Worm (Caenorhabditis elegans) whole organism, L1 larva: ENCODE results near the gene algn-6.
A peak's percentile ranks its signal among the peaks of the same experiment; 100 is the strongest.

Experiments used
- C04F5.9 ChIP-seq: sonication (generic microtip); optimal IDR thresholded peaks from 2 replicates; lab custom pipeline; 2016; ENCODE audit warnings: missing genetic modification characterization, missing compliant biosample characterization
- C34B4.2 ChIP-seq: sonication (generic microtip); optimal IDR thresholded peaks from 2 replicates; lab custom pipeline; 2017; ENCODE audit warnings: mild to moderate bottlenecking, missing genetic modification characterization, missing compliant biosample characterization
- Y116A8C.19 ChIP-seq: sonication (generic microtip); optimal IDR thresholded peaks from 2 replicates; lab custom pipeline; 2016; ENCODE audit warnings: missing compliant biosample characterization, missing genetic modification characterization, borderline replicate concordance
- aly-2 ChIP-seq: fragments of 150-350 bp; optimal IDR thresholded peaks from 2 replicates; lab custom pipeline; 2014; ENCODE audit warnings: missing biosample characterization, missing genetic modification characterization
- blmp-1 ChIP-seq: fragments of 150-350 bp; optimal IDR thresholded peaks from 2 replicates; lab custom pipeline; 2014; ENCODE audit warnings: missing biosample characterization, missing genetic modification characterization
- ceh-8 ChIP-seq: fragments of 200-800 bp; sonication (Bioruptor generic); optimal IDR thresholded peaks from 2 replicates; lab custom pipeline; 2018; ENCODE audit warnings: mild to moderate bottlenecking, missing genetic modification characterization, moderate library complexity, missing compliant biosample characterization
- ceh-88 ChIP-seq: fragments of 200-800 bp; sonication (Bioruptor generic); IDR thresholded peaks from 2 replicates; pipeline ENCODE4 v1.3.6; 2022; ENCODE audit warnings: missing genetic modification characterization, missing compliant biosample characterization
- dpl-1 ChIP-seq, 3 experiments: fragments of 150-350 bp in 2 of 3; sonication (generic microtip) in 1 of 3; optimal IDR thresholded peaks; 2 replicates each; lab custom pipeline; 2014 to 2017; ENCODE audit warnings: missing biosample characterization in 3 of 3, missing genetic modification characterization in 3 of 3, missing genetic modification reagents in 3 of 3
- dsc-1 ChIP-seq: sonication (generic microtip); optimal IDR thresholded peaks from 2 replicates; lab custom pipeline; 2016; ENCODE audit warnings: mild to moderate bottlenecking, missing genetic modification characterization, missing compliant biosample characterization
- egl-27 ChIP-seq, 2 experiments: fragments of 150-350 bp in 1 of 2; sonication (generic microtip); optimal IDR thresholded peaks; 3 replicates each; lab custom pipeline; 2017 to 2018; ENCODE audit warnings: missing biosample characterization in 2 of 2, missing genetic modification characterization in 2 of 2, missing genetic modification reagents in 2 of 2
- elt-2 ChIP-seq: sonication (generic microtip); optimal IDR thresholded peaks from 2 replicates; lab custom pipeline; 2016; ENCODE audit warnings: missing genetic modification characterization, mild to moderate bottlenecking, inconsistent platforms, missing compliant biosample characterization, missing genetic modification reagents
- elt-3 ChIP-seq, 6 experiments: fragments of 150-350 bp in 1 of 6; sonication (generic microtip); optimal IDR thresholded peaks; 2 replicates each; lab custom pipeline; 2017 to 2018; ENCODE audit warnings: missing biosample characterization in 6 of 6, missing genetic modification characterization in 6 of 6, inconsistent platforms in 1 of 6
- fos-1 ChIP-seq: fragments of 150-350 bp; optimal IDR thresholded peaks from 2 replicates; lab custom pipeline; 2014; ENCODE audit warnings: missing biosample characterization, missing genetic modification characterization
- grh-1 ChIP-seq: fragments of 200-800 bp; sonication (Bioruptor generic); IDR thresholded peaks from 2 replicates; pipeline ENCODE4 v1.3.6; 2022; ENCODE audit warnings: missing genetic modification reagents, missing genetic modification characterization, missing compliant biosample characterization
- hlh-4 ChIP-seq: sonication (generic microtip); optimal IDR thresholded peaks from 2 replicates; lab custom pipeline; 2016; ENCODE audit warnings: mild to moderate bottlenecking, missing genetic modification characterization, missing compliant biosample characterization
- isw-1 ChIP-seq: fragments of 200-800 bp; sonication (Bioruptor generic); IDR thresholded peaks from 2 replicates; pipeline ENCODE4 v1.3.6; 2022; ENCODE audit warnings: missing genetic modification characterization, missing compliant biosample characterization
- lin-13 ChIP-seq: fragments of 150-350 bp; optimal IDR thresholded peaks from 2 replicates; lab custom pipeline; 2014; ENCODE audit warnings: missing biosample characterization, missing genetic modification reagents, missing genetic modification characterization
- lin-14 ChIP-seq: fragments of 200-800 bp; sonication (Bioruptor generic); optimal IDR thresholded peaks from 2 replicates; lab custom pipeline; 2018; ENCODE audit warnings: mild to moderate bottlenecking, missing genetic modification characterization, moderate library complexity, missing compliant biosample characterization
- lin-15B ChIP-seq: fragments of 150-350 bp; sonication (generic microtip); optimal IDR thresholded peaks from 3 replicates; lab custom pipeline; 2014; ENCODE audit warnings: missing biosample characterization, missing genetic modification characterization
- lin-35 ChIP-seq, 2 experiments: fragments of 150-350 bp; optimal IDR thresholded peaks; 2 replicates each; lab custom pipeline; 2014; ENCODE audit warnings: missing biosample characterization in 2 of 2, missing genetic modification characterization in 2 of 2, missing genetic modification reagents in 2 of 2
- lin-39 ChIP-seq: fragments of 150-350 bp; optimal IDR thresholded peaks from 2 replicates; lab custom pipeline; 2014; ENCODE audit warnings: missing biosample characterization, missing genetic modification reagents, missing genetic modification characterization
- lir-3 ChIP-seq: sonication (generic microtip); optimal IDR thresholded peaks from 2 replicates; lab custom pipeline; 2016; ENCODE audit warnings: mild to moderate bottlenecking, missing genetic modification characterization, moderate library complexity, missing compliant biosample characterization; ENCODE audit not compliant: poor library complexity
- mdl-1 ChIP-seq, 2 experiments: fragments of 150-350 bp; optimal IDR thresholded peaks; 2 replicates each; lab custom pipeline; 2014 to 2017; ENCODE audit warnings: missing biosample characterization in 2 of 2, missing genetic modification characterization in 2 of 2, inconsistent platforms in 1 of 2
- mep-1 ChIP-seq: fragments of 150-350 bp; optimal IDR thresholded peaks from 2 replicates; lab custom pipeline; 2014; ENCODE audit warnings: missing biosample characterization, missing genetic modification characterization
- nhr-11 ChIP-seq: fragments of 150-350 bp; optimal IDR thresholded peaks from 2 replicates; lab custom pipeline; 2014; ENCODE audit warnings: missing biosample characterization, missing genetic modification characterization
- nhr-12 ChIP-seq: sonication (generic microtip); optimal IDR thresholded peaks from 2 replicates; lab custom pipeline; 2017; ENCODE audit warnings: missing biosample characterization, missing genetic modification characterization
- nhr-19 ChIP-seq: fragments of 200-800 bp; sonication (Bioruptor generic); conservative IDR thresholded peaks from 2 replicates; pipeline ENCODE4 v1.3.6; 2022; ENCODE audit warnings: missing genetic modification characterization, missing compliant biosample characterization
- nhr-237 ChIP-seq: fragments of 150-350 bp; optimal IDR thresholded peaks from 2 replicates; lab custom pipeline; 2014; ENCODE audit warnings: missing biosample characterization, missing genetic modification characterization
- nhr-47 ChIP-seq: sonication (generic microtip); optimal IDR thresholded peaks from 2 replicates; lab custom pipeline; 2016; ENCODE audit warnings: mild to moderate bottlenecking, missing genetic modification characterization, moderate library complexity, missing compliant biosample characterization
- nhr-71 ChIP-seq: sonication (generic microtip); optimal IDR thresholded peaks from 2 replicates; lab custom pipeline; 2016; ENCODE audit warnings: mild to moderate bottlenecking, missing genetic modification characterization, moderate library complexity, missing compliant biosample characterization
- nhr-76 ChIP-seq: sonication (generic microtip); optimal IDR thresholded peaks from 2 replicates; lab custom pipeline; 2017; ENCODE audit warnings: missing biosample characterization, missing genetic modification characterization
- nhr-77 ChIP-seq: fragments of 150-350 bp; optimal IDR thresholded peaks from 2 replicates; lab custom pipeline; 2014; ENCODE audit warnings: missing biosample characterization, missing genetic modification characterization
- nhr-85 ChIP-seq: sonication (generic microtip); peaks from one replicate; lab custom pipeline; 2016; ENCODE audit warnings: missing genetic modification characterization, inconsistent platforms, missing compliant biosample characterization
- nhr-90 ChIP-seq: sonication (generic microtip); optimal IDR thresholded peaks from 2 replicates; lab custom pipeline; 2016; ENCODE audit warnings: mild to moderate bottlenecking, missing genetic modification characterization, missing compliant biosample characterization; ENCODE audit not compliant: poor library complexity
- pag-3 ChIP-seq: sonication (generic microtip); optimal IDR thresholded peaks from 2 replicates; lab custom pipeline; 2017; ENCODE audit warnings: missing genetic modification characterization, mild to moderate bottlenecking, missing compliant biosample characterization, antibody characterized with exemption, borderline replicate concordance; ENCODE audit not compliant: insufficient read depth
- pax-3 ChIP-seq: fragments of 200-800 bp; sonication (Bioruptor generic); optimal IDR thresholded peaks from 2 replicates; lab custom pipeline; 2018; ENCODE audit warnings: mild to moderate bottlenecking, missing genetic modification characterization, moderate library complexity, missing compliant biosample characterization
- pqm-1 ChIP-seq: sonication (generic microtip); optimal IDR thresholded peaks from 3 replicates; lab custom pipeline; 2017; ENCODE audit warnings: missing biosample characterization, missing genetic modification characterization
- rnt-1 ChIP-seq: sonication (generic microtip); optimal IDR thresholded peaks from 2 replicates; lab custom pipeline; 2016; ENCODE audit warnings: mild to moderate bottlenecking, missing genetic modification characterization, moderate library complexity, missing compliant biosample characterization
- snu-23 ChIP-seq: sonication (generic microtip); optimal IDR thresholded peaks from 2 replicates; lab custom pipeline; 2016; ENCODE audit warnings: missing genetic modification characterization, missing compliant biosample characterization
- sox-4 ChIP-seq: sonication (generic microtip); optimal IDR thresholded peaks from 2 replicates; lab custom pipeline; 2016; ENCODE audit warnings: missing genetic modification characterization, missing compliant biosample characterization
- sup-37 ChIP-seq: fragments of 200-800 bp; sonication (Bioruptor generic); optimal IDR thresholded peaks from 2 replicates; lab custom pipeline; 2018; ENCODE audit warnings: mild to moderate bottlenecking, missing genetic modification characterization, missing compliant biosample characterization
- tbx-2 ChIP-seq: sonication (generic microtip); optimal IDR thresholded peaks from 2 replicates; lab custom pipeline; 2016; ENCODE audit warnings: missing genetic modification characterization, missing compliant biosample characterization
- tlp-1 ChIP-seq: fragments of 150-350 bp; optimal IDR thresholded peaks from 2 replicates; lab custom pipeline; 2014; ENCODE audit warnings: missing biosample characterization, missing genetic modification characterization
- unc-130 ChIP-seq: fragments of 150-350 bp; optimal IDR thresholded peaks from 2 replicates; lab custom pipeline; 2017; ENCODE audit warnings: missing biosample characterization, missing genetic modification characterization, inconsistent platforms
- unc-62 ChIP-seq: fragments of 150-350 bp; optimal IDR thresholded peaks from 2 replicates; lab custom pipeline; 2014; ENCODE audit warnings: missing biosample characterization, missing genetic modification reagents, missing genetic modification characterization
- zip-4 ChIP-seq: fragments of 200-800 bp; sonication (Bioruptor generic); optimal IDR thresholded peaks from 2 replicates; lab custom pipeline; 2018; ENCODE audit warnings: mild to moderate bottlenecking, missing genetic modification characterization, moderate library complexity, missing compliant biosample characterization
- ztf-4 ChIP-seq: fragments of 150-350 bp; optimal IDR thresholded peaks from 2 replicates; lab custom pipeline; 2014; ENCODE audit warnings: missing biosample characterization, missing genetic modification characterization

The algn-6 gene

DNA sequence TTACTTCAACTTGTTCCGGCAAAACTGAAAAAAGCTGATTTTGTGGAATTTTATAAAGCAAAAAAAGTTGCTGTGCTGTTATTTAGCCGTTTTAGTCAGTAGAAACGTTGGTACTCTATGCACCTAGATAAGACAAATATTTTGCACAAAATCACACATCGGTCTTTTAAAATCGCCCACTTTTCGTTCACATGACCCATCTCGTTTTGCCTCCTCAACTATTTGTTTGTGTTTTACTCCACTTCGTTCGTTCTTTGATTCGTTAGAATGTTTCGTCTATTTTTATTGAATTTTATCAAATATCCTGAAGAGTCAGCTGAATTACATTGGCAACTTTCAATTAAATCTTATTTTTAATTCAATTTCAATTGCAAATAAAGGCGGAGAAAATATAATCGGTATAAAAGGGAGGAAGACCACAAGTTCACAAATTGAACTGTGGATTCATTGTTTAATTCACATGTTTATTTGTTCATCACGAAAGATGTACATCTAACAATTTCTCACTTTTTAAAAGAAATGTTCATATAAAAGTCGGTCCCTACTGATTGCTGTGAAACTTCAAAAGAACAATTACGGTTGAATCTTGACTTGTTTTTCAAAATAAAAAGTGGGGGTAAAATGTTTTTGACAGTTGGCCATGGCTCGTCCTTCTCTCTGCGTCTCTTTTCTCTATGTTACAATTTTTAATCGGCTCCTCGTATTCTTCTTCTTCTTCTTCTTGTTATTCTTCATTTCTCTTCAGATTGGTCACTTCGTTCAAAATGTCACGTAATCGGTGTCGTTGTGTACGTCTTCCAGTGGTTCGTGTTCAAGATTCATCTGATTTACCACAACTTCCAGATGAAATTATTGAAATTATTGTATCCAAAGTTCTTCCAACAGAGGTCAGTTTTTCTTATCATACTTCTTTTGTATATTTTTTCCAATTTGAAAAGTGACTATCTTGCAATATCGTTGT, 27.3 kb upstream of the algn-6 start, which contains the start of gene DH11.2 (continued):
- TF ChIP-seq hlh-4 (tag; lab: Kevin White, UChicago) (no peak), nhr-237 (no peak), fos-1 (tag; lab: Kevin White, UChicago) (no peak), unc-130 (tag; lab: Kevin White, UChicago) (peak; percentile 62), lin-14 (GFP tag; lab: Kevin White, UChicago) (peak; percentile 33), nhr-85 (tag; lab: Kevin White, UChicago) (peak; percentile 74), lin-39 (tag; lab: Kevin White, UChicago) (no peak), C34B4.2 (tag; lab: Kevin White, UChicago) (no peak), lin-13 (GFP tag; lab: Kevin White, UChicago) (no peak), rnt-1 (tag; lab: Kevin White, UChicago) (no peak), blmp-1 (tag; lab: Kevin White, UChicago) (peak; percentile 61), dsc-1 (no peak), elt-3 (tag; optimal IDR thresholded peaks at IDR 0.05; lab: Kevin White, UChicago) (peak in 1 of 6 experiments; percentile 56), unc-62 (GFP tag; lab: Kevin White, UChicago) (no peak), lir-3 (tag; lab: Kevin White, UChicago) (peak; percentile 27), zip-4 (GFP tag; lab: Kevin White, UChicago) (no peak), isw-1 (GFP tag; lab: Robert Waterston, UW) (no peak), tlp-1 (tag; lab: Kevin White, UChicago) (no peak), dpl-1 (GFP tag; optimal IDR thresholded peaks at IDR 0.05; lab: Kevin White, UChicago) (no peak), pag-3 (tag; lab: Kevin White, UChicago) (no peak), ztf-4 (tag; lab: Kevin White, UChicago) (no peak), grh-1 (GFP tag; lab: Robert Waterston, UW) (no peak), nhr-47 (tag; lab: Kevin White, UChicago) (no peak)

DNA sequence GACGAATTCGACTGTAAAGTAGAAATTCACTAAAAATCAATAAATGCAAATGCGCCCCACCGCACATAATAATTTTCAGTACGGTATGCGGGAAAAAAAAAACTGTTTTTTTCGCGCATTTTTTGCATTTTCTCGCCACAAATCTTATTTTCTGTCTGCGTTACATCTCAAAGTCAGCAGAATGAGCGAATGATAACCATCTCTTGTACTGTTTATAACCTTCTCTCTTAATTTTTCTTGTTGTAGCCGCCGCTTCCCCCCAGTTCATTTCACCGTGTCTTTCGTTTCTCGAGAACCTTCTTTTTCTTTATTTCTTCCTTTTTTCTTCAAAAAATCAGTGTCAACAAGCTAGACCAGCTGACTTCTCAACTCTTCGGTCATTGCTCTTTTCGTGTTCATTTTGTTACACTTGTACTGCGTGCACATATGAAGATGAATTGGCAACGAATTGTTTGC, 24.1 kb upstream of the algn-6 start:
- TF ChIP-seq nhr-71 (tag; lab: Kevin White, UChicago) (peak; percentile 28), sup-37 (no peak), fos-1 (tag; lab: Kevin White, UChicago) (no peak), nhr-77 (peak; percentile 52), lin-15B (tag; lab: Kevin White, UChicago) (no peak), elt-2 (tag; lab: Kevin White, UChicago) (no peak), hlh-4 (tag; lab: Kevin White, UChicago) (no peak), pqm-1 (no peak), mdl-1 (tag; optimal IDR thresholded peaks at IDR 0.05; lab: Kevin White, UChicago) (peak in 1 of 2 experiments; percentile 51), nhr-237 (no peak), sox-4 (tag; lab: Kevin White, UChicago) (no peak), aly-2 (tag; lab: Kevin White, UChicago) (no peak), lin-35 (GFP tag; optimal IDR thresholded peaks at IDR 0.05; lab: Kevin White, UChicago) (peak in 1 of 2 experiments; percentile 30), elt-3 (tag; optimal IDR thresholded peaks at IDR 0.05; lab: Kevin White, UChicago) (peak in 4 of 6 experiments; percentile 5 to 45 (median 30)), nhr-19 (GFP tag; lab: Robert Waterston, UW) (peak; percentile 5; the same call in 1 of the 2 replicates), nhr-85 (tag; lab: Kevin White, UChicago) (peak; percentile 81), C04F5.9 (tag; lab: Kevin White, UChicago) (no peak), ceh-8 (GFP tag; lab: Kevin White, UChicago) (no peak), ceh-88 (GFP tag; lab: Robert Waterston, UW) (no peak), nhr-76 (tag; lab: Kevin White, UChicago) (no peak), egl-27 (tag; optimal IDR thresholded peaks at IDR 0.05; lab: Kevin White, UChicago) (no peak), lir-3 (tag; lab: Kevin White, UChicago) (no peak), nhr-90 (peak; percentile 24), mep-1 (tag; lab: Kevin White, UChicago) (peak; percentile 42), nhr-12 (tag; lab: Kevin White, UChicago) (no peak), Y116A8C.19 (tag; lab: Kevin White, UChicago) (no peak), snu-23 (GFP tag; lab: Kevin White, UChicago) (peak; percentile 32), nhr-11 (tag; lab: Kevin White, UChicago) (no peak), ztf-4 (tag; lab: Kevin White, UChicago) (peak; percentile 16), pax-3 (tag; lab: Kevin White, UChicago) (no peak), dpl-1 (GFP tag; optimal IDR thresholded peaks at IDR 0.05; lab: Kevin White, UChicago) (peak in 1 of 3 experiments; percentile 22), tbx-2 (peak; percentile 33)
